Worm (Caenorhabditis elegans): Measurements from ENCODE around the gene lec-4.

The lec-4 gene

DNA sequence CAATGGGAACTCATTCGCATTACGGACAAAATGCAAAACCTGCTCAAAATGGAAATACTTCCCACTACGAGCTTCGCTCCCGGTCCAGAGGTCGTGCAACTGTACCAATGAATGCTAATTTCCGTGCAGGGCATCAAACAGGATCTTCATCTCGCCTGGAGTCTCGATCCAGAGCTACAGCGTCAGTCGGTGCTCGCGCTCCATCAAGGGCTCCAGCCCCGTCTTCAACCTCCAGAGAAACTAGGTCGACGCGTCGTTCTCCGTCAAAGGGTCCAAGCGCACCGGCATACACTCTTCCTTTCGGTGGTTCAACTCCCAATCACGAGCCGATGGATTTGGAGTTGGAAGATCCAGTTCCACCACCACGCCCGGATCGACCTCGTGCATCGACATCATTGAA is 35.4 kb downstream of the lec-4 start:
- TF ChIP-seq ztf-26 (tag; optimal IDR thresholded peaks at IDR 0.05) (no peak), zfh-2 (GFP tag; conservative IDR thresholded peaks at IDR 0.05) (peak; percentile 82)

DNA sequence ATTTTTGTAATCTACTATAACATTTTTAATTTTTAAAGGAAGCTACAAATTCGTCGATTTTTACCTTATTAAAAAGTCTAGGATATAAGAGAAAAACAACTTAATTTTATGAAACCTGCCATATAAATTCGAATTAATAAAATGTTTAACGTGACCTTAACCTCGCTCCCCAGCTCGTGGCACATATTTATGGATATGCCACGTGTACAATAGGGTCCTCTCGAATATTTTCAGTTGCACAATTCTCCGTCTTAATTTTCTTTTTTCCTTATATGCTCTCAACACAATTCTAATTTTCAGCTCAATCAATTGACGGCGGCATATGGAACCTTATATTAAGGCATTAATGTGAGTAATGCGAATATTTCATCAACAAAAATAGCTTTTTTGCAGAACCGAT is 36.8 kb downstream of the lec-4 start, which contains the start of gene F34D10.4:
F34D10.4 (plus strand) TSS at position 301 of the 400 bp plus-strand sequence.
- TF ChIP-seq B0019.2 (GFP tag; conservative IDR thresholded peaks at IDR 0.05) = no peak
- TF ChIP-seq dpff-1 (tag; optimal IDR thresholded peaks at IDR 0.05) = no peak
- TF ChIP-seq hsf-1 (GFP tag; IDR thresholded peaks at IDR 0.05) = no peak
- no peak for TF ChIP-seq snpc-4 (GFP tag; optimal IDR thresholded peaks at IDR 0.05)
- TF ChIP-seq snpc-4 (tag; optimal IDR thresholded peaks at IDR 0.05) = no peak
- TF ChIP-seq atf-7 (tag; optimal IDR thresholded peaks at IDR 0.05) = no peak
- TF ChIP-seq egl-18 (GFP tag; IDR thresholded peaks at IDR 0.05) = no peak

DNA sequence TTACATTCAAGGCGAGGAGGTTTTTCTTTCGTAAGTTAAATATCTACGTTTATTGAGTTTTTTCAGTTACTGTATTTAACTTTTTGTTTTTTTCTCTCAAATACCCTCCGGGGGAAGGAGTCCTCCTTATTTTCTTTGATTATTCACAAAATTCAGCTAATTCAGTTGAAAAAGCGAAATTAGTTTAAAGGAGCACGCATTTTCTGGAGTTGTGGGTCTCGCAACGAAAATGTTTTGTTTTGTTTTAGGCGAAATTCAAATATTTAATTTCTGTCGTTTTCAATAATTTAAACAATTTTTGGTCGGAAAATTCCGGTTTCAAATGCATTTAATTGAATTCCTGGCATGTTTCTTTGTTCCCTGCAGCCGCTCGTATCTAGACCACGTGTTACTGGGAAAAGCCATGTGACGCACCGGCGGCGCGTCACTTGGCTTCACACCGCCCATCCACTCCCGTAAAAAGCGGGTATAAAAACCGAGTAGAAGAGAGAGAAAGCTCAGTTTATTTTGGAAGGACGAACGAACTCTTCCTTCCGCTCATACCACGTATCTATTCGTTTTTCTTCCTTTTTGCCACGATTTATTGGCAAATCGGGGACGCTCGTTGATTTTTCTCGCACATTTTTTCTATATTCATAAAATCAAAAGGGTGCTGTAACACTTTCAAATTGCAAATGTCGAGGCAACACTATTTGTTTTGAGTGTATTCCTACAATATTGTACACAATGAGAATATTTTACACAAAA is 37.4 kb downstream of the lec-4 start:
- TF ChIP-seq lir-1 (GFP tag; conservative IDR thresholded peaks at IDR 0.05) (no peak), B0019.2 (GFP tag; conservative IDR thresholded peaks at IDR 0.05) (no peak), zfh-2 (GFP tag; conservative IDR thresholded peaks at IDR 0.05) (peak; percentile 46; the same call in 1 of the 2 replicates), snpc-3.4 (tag; optimal IDR thresholded peaks at IDR 0.05) (peak; percentile 10), Y79H2A.3 (GFP tag; conservative IDR thresholded peaks at IDR 0.05) (no peak), somi-1 (GFP tag; optimal IDR thresholded peaks at IDR 0.05) (peak; percentile 12), unc-62 (GFP tag; optimal IDR thresholded peaks at IDR 0.05) (no peak), akir-1 (GFP tag; optimal IDR thresholded peaks at IDR 0.05) (no peak), hlh-12 (tag; optimal IDR thresholded peaks at IDR 0.05) (no peak), tbp1 (GFP tag; optimal IDR thresholded peaks at IDR 0.05) (no peak), F57C9.4 (tag; optimal IDR thresholded peaks at IDR 0.05) (no peak), D2030.7 (GFP tag; IDR thresholded peaks at IDR 0.05) (0 out of 2 replicates have a peak, but pooled peaks have one; percentile 20), ama-1 (optimal IDR thresholded peaks at IDR 0.05) (peak; percentile 32), ama-1 (GFP tag; optimal IDR thresholded peaks at IDR 0.05) (no peak), ets-4 (GFP tag; optimal IDR thresholded peaks at IDR 0.05) (no peak), F33H1.4 (GFP tag; IDR thresholded peaks at IDR 0.05) (peak; percentile 70)

DNA sequence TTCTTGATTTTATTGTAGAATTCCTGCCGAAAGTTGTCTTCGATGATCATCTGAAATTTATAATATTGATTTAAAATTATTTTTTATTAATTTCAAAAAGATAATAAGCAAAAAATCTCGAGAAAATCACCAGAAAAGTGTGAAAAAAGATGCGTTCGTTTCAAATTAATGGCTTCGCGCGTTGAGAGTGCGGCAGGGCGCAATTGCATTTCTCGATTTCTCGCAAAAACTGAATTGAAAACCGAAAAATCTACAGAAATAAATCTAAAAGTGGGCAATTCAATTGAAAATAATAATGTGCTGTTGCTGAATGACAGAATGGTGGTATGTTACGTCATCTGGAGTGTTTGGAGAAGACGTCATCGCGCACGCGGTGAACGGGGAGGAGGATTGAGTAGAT is 38.1 kb downstream of the lec-4 start, which contains the start of gene evl-18:
evl-18 (minus strand) TSS at position 50 of the 400 bp plus-strand sequence.
- TF ChIP-seq efl-1 (GFP tag; optimal IDR thresholded peaks at IDR 0.05) (peak; percentile 38), tlf-1 (GFP tag; optimal IDR thresholded peaks at IDR 0.05) (no peak), mcd-1 (GFP tag; IDR thresholded peaks at IDR 0.05) (peak; percentile 69)

DNA sequence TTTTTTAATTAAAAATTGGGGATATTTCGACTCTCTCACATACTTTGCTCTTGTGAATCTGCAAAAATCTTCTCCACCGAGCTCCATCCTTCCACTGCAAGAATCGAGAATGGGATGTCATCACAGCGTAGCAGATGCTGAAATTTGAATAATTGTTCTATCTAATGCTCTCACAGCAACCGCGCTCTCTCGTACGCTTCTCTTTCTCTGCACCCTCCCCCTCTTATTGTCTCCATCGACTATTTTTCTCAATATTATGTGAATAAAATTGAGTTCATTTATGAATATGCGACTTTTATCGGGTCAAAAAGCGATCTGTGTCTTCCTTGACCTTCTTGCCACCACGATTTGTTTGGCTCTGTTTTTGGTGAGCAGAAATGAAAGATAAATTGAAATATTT is 39.1 kb downstream of the lec-4 start, which contains the start of gene F34D10.3:
F34D10.3 (plus strand) TSS at position 249 of the 400 bp plus-strand sequence.
- no peak for TF ChIP-seq nhr-80 (tag; optimal IDR thresholded peaks at IDR 0.05)
- TF ChIP-seq lag-1 (GFP tag; IDR thresholded peaks at IDR 0.05) = no peak
- 0 out of 2 replicates have a peak, but pooled peaks have one; percentile 12 for TF ChIP-seq madf-6 (GFP tag; IDR thresholded peaks at IDR 0.05)
- TF ChIP-seq pbrm-1 (GFP tag; IDR thresholded peaks at IDR 0.05) = no peak
- peak; percentile 7 for TF ChIP-seq attf-5 (GFP tag; optimal IDR thresholded peaks at IDR 0.05)
- peak; percentile 61; the same call in 1 of the 2 replicates for TF ChIP-seq hmg-1.2 (GFP tag; IDR thresholded peaks at IDR 0.05)

Data from whole organism, young adult.